Worm (Caenorhabditis elegans) whole organism, L1 larva: ENCODE data around the gene C40C9.4.
A peak's percentile ranks its signal among the peaks of the same experiment; 100 is the strongest.

Experiments used
- C04F5.9 ChIP-seq: sonication (generic microtip); optimal IDR thresholded peaks from 2 replicates; lab custom pipeline; 2016; ENCODE audit warnings: missing genetic modification characterization, missing compliant biosample characterization
- C16A3.4 ChIP-seq: fragments of 150-350 bp; optimal IDR thresholded peaks from 2 replicates; lab custom pipeline; 2014; ENCODE audit warnings: missing biosample characterization, missing genetic modification characterization
- C34B4.2 ChIP-seq: sonication (generic microtip); optimal IDR thresholded peaks from 2 replicates; lab custom pipeline; 2017; ENCODE audit warnings: mild to moderate bottlenecking, missing genetic modification characterization, missing compliant biosample characterization
- F16B12.6 ChIP-seq: fragments of 150-350 bp; optimal IDR thresholded peaks from 2 replicates; lab custom pipeline; 2014; ENCODE audit warnings: missing biosample characterization, missing genetic modification characterization
- alr-1 ChIP-seq: fragments of 200-800 bp; sonication (Bioruptor generic); optimal IDR thresholded peaks from 2 replicates; lab custom pipeline; 2018; ENCODE audit warnings: borderline replicate concordance, mild to moderate bottlenecking, missing genetic modification characterization, missing compliant biosample characterization
- ama-1 ChIP-seq: fragments of 150-350 bp; optimal IDR thresholded peaks from 2 replicates; lab custom pipeline; 2014
- blmp-1 ChIP-seq: fragments of 150-350 bp; optimal IDR thresholded peaks from 2 replicates; lab custom pipeline; 2014; ENCODE audit warnings: missing biosample characterization, missing genetic modification characterization
- ceh-8 ChIP-seq: fragments of 200-800 bp; sonication (Bioruptor generic); optimal IDR thresholded peaks from 2 replicates; lab custom pipeline; 2018; ENCODE audit warnings: mild to moderate bottlenecking, missing genetic modification characterization, moderate library complexity, missing compliant biosample characterization
- ceh-90 ChIP-seq: sonication (generic microtip); optimal IDR thresholded peaks from 2 replicates; lab custom pipeline; 2016; ENCODE audit warnings: missing genetic modification characterization, missing compliant biosample characterization
- dsc-1 ChIP-seq: sonication (generic microtip); optimal IDR thresholded peaks from 2 replicates; lab custom pipeline; 2016; ENCODE audit warnings: mild to moderate bottlenecking, missing genetic modification characterization, missing compliant biosample characterization
- efl-1 ChIP-seq, 4 experiments: fragments of 150-350 bp; optimal IDR thresholded peaks in 3 of 4; peaks in 1 of 4; 1 replicate in 1 of 4; 2 replicates in 3 of 4; lab custom pipeline; 2014; ENCODE audit warnings: missing biosample characterization in 2 of 4, missing genetic modification characterization in 2 of 4, missing genetic modification reagents in 2 of 4
- egl-27 ChIP-seq, 2 experiments: fragments of 150-350 bp in 1 of 2; sonication (generic microtip); optimal IDR thresholded peaks; 3 replicates each; lab custom pipeline; 2017 to 2018; ENCODE audit warnings: missing biosample characterization in 2 of 2, missing genetic modification characterization in 2 of 2, missing genetic modification reagents in 2 of 2
- elt-2 ChIP-seq: sonication (generic microtip); optimal IDR thresholded peaks from 2 replicates; lab custom pipeline; 2016; ENCODE audit warnings: missing genetic modification characterization, mild to moderate bottlenecking, inconsistent platforms, missing compliant biosample characterization, missing genetic modification reagents
- elt-3 ChIP-seq, 6 experiments: fragments of 150-350 bp in 1 of 6; sonication (generic microtip); optimal IDR thresholded peaks; 2 replicates each; lab custom pipeline; 2017 to 2018; ENCODE audit warnings: missing biosample characterization in 6 of 6, missing genetic modification characterization in 6 of 6, inconsistent platforms in 1 of 6
- fkh-10 ChIP-seq: sonication (generic microtip); optimal IDR thresholded peaks from 2 replicates; lab custom pipeline; 2017; ENCODE audit warnings: missing biosample characterization, missing genetic modification reagents, missing genetic modification characterization
- fos-1 ChIP-seq: fragments of 150-350 bp; optimal IDR thresholded peaks from 2 replicates; lab custom pipeline; 2014; ENCODE audit warnings: missing biosample characterization, missing genetic modification characterization
- hlh-17 ChIP-seq: fragments of 200-800 bp; sonication (Bioruptor generic); optimal IDR thresholded peaks from 2 replicates; lab custom pipeline; 2018; ENCODE audit warnings: missing genetic modification characterization, mild to moderate bottlenecking, missing compliant biosample characterization, moderate library complexity, borderline replicate concordance
- irx-1 ChIP-seq: sonication (generic microtip); optimal IDR thresholded peaks from 2 replicates; lab custom pipeline; 2016; ENCODE audit warnings: missing genetic modification characterization, missing compliant biosample characterization
- isw-1 ChIP-seq: fragments of 200-800 bp; sonication (Bioruptor generic); IDR thresholded peaks from 2 replicates; pipeline ENCODE4 v1.3.6; 2022; ENCODE audit warnings: missing genetic modification characterization, missing compliant biosample characterization
- jun-1 ChIP-seq: fragments of 150-350 bp; optimal IDR thresholded peaks from 2 replicates; lab custom pipeline; 2014; ENCODE audit warnings: missing biosample characterization, missing genetic modification reagents, missing genetic modification characterization
- lin-13 ChIP-seq: fragments of 150-350 bp; optimal IDR thresholded peaks from 2 replicates; lab custom pipeline; 2014; ENCODE audit warnings: missing biosample characterization, missing genetic modification reagents, missing genetic modification characterization
- lin-14 ChIP-seq: fragments of 200-800 bp; sonication (Bioruptor generic); optimal IDR thresholded peaks from 2 replicates; lab custom pipeline; 2018; ENCODE audit warnings: mild to moderate bottlenecking, missing genetic modification characterization, moderate library complexity, missing compliant biosample characterization
- lir-3 ChIP-seq: sonication (generic microtip); optimal IDR thresholded peaks from 2 replicates; lab custom pipeline; 2016; ENCODE audit warnings: mild to moderate bottlenecking, missing genetic modification characterization, moderate library complexity, missing compliant biosample characterization; ENCODE audit not compliant: poor library complexity
- lsy-2 ChIP-seq, 2 experiments: fragments of 150-350 bp; optimal IDR thresholded peaks; 2 replicates each; lab custom pipeline; 2014; ENCODE audit warnings: missing biosample characterization in 2 of 2, missing genetic modification characterization in 2 of 2
- mab-9 ChIP-seq: fragments of 200-800 bp; sonication (Bioruptor generic); IDR thresholded peaks from 2 replicates; pipeline ENCODE4 v1.3.6; 2022; ENCODE audit warnings: missing genetic modification reagents, missing genetic modification characterization, missing compliant biosample characterization
- mef-2 ChIP-seq: fragments of 150-350 bp; optimal IDR thresholded peaks from 2 replicates; lab custom pipeline; 2014; ENCODE audit warnings: missing biosample characterization, missing genetic modification characterization
- mep-1 ChIP-seq: fragments of 150-350 bp; optimal IDR thresholded peaks from 2 replicates; lab custom pipeline; 2014; ENCODE audit warnings: missing biosample characterization, missing genetic modification characterization
- nhr-11 ChIP-seq: fragments of 150-350 bp; optimal IDR thresholded peaks from 2 replicates; lab custom pipeline; 2014; ENCODE audit warnings: missing biosample characterization, missing genetic modification characterization
- nhr-12 ChIP-seq: sonication (generic microtip); optimal IDR thresholded peaks from 2 replicates; lab custom pipeline; 2017; ENCODE audit warnings: missing biosample characterization, missing genetic modification characterization
- nhr-19 ChIP-seq: fragments of 200-800 bp; sonication (Bioruptor generic); conservative IDR thresholded peaks from 2 replicates; pipeline ENCODE4 v1.3.6; 2022; ENCODE audit warnings: missing genetic modification characterization, missing compliant biosample characterization
- nhr-237 ChIP-seq: fragments of 150-350 bp; optimal IDR thresholded peaks from 2 replicates; lab custom pipeline; 2014; ENCODE audit warnings: missing biosample characterization, missing genetic modification characterization
- nhr-28 ChIP-seq: fragments of 150-350 bp; optimal IDR thresholded peaks from 2 replicates; lab custom pipeline; 2014; ENCODE audit warnings: missing biosample characterization, missing genetic modification characterization
- nhr-71 ChIP-seq: sonication (generic microtip); optimal IDR thresholded peaks from 2 replicates; lab custom pipeline; 2016; ENCODE audit warnings: mild to moderate bottlenecking, missing genetic modification characterization, moderate library complexity, missing compliant biosample characterization
- nhr-76 ChIP-seq: sonication (generic microtip); optimal IDR thresholded peaks from 2 replicates; lab custom pipeline; 2017; ENCODE audit warnings: missing biosample characterization, missing genetic modification characterization
- nhr-77 ChIP-seq: fragments of 150-350 bp; optimal IDR thresholded peaks from 2 replicates; lab custom pipeline; 2014; ENCODE audit warnings: missing biosample characterization, missing genetic modification characterization
- nhr-84 ChIP-seq: sonication (generic microtip); optimal IDR thresholded peaks from 2 replicates; lab custom pipeline; 2017; ENCODE audit warnings: missing biosample characterization, missing genetic modification characterization
- nhr-85 ChIP-seq: sonication (generic microtip); peaks from one replicate; lab custom pipeline; 2016; ENCODE audit warnings: missing genetic modification characterization, inconsistent platforms, missing compliant biosample characterization
- nhr-90 ChIP-seq: sonication (generic microtip); optimal IDR thresholded peaks from 2 replicates; lab custom pipeline; 2016; ENCODE audit warnings: mild to moderate bottlenecking, missing genetic modification characterization, missing compliant biosample characterization; ENCODE audit not compliant: poor library complexity
- pqm-1 ChIP-seq: sonication (generic microtip); optimal IDR thresholded peaks from 3 replicates; lab custom pipeline; 2017; ENCODE audit warnings: missing biosample characterization, missing genetic modification characterization
- rnt-1 ChIP-seq: sonication (generic microtip); optimal IDR thresholded peaks from 2 replicates; lab custom pipeline; 2016; ENCODE audit warnings: mild to moderate bottlenecking, missing genetic modification characterization, moderate library complexity, missing compliant biosample characterization
- skn-1 ChIP-seq: fragments of 150-350 bp; optimal IDR thresholded peaks from 2 replicates; lab custom pipeline; 2014; ENCODE audit warnings: missing biosample characterization, missing genetic modification characterization
- snpc-4 ChIP-seq: fragments of 150-350 bp; optimal IDR thresholded peaks from 2 replicates; lab custom pipeline; 2014; ENCODE audit warnings: missing biosample characterization, missing genetic modification characterization
- snu-23 ChIP-seq: sonication (generic microtip); optimal IDR thresholded peaks from 2 replicates; lab custom pipeline; 2016; ENCODE audit warnings: missing genetic modification characterization, missing compliant biosample characterization
- sox-4 ChIP-seq: sonication (generic microtip); optimal IDR thresholded peaks from 2 replicates; lab custom pipeline; 2016; ENCODE audit warnings: missing genetic modification characterization, missing compliant biosample characterization
- sup-37 ChIP-seq: fragments of 200-800 bp; sonication (Bioruptor generic); optimal IDR thresholded peaks from 2 replicates; lab custom pipeline; 2018; ENCODE audit warnings: mild to moderate bottlenecking, missing genetic modification characterization, missing compliant biosample characterization
- unc-30 ChIP-seq: sonication (generic microtip); optimal IDR thresholded peaks from 2 replicates; lab custom pipeline; 2017; ENCODE audit warnings: missing biosample characterization, missing genetic modification characterization
- vab-15 ChIP-seq: sonication (generic microtip); optimal IDR thresholded peaks from 2 replicates; lab custom pipeline; 2017; ENCODE audit warnings: missing genotype, mild to moderate bottlenecking, missing genetic modification characterization, missing compliant biosample characterization
- xbp-1 ChIP-seq: sonication (generic microtip); optimal IDR thresholded peaks from 2 replicates; lab custom pipeline; 2016; ENCODE audit warnings: missing genetic modification characterization, missing compliant biosample characterization
- zag-1 ChIP-seq: fragments of 150-350 bp; optimal IDR thresholded peaks from 2 replicates; lab custom pipeline; 2014; ENCODE audit warnings: missing biosample characterization, missing genetic modification characterization
- ztf-11 ChIP-seq, 2 experiments: sonication (generic microtip); optimal IDR thresholded peaks; 2 replicates each; lab custom pipeline; 2016 to 2017; ENCODE audit warnings: missing genetic modification characterization in 2 of 2, missing biosample characterization in 1 of 2, missing compliant biosample characterization in 1 of 2
- ztf-4 ChIP-seq: fragments of 150-350 bp; optimal IDR thresholded peaks from 2 replicates; lab custom pipeline; 2014; ENCODE audit warnings: missing biosample characterization, missing genetic modification characterization

Gene C40C9.4

DNA sequence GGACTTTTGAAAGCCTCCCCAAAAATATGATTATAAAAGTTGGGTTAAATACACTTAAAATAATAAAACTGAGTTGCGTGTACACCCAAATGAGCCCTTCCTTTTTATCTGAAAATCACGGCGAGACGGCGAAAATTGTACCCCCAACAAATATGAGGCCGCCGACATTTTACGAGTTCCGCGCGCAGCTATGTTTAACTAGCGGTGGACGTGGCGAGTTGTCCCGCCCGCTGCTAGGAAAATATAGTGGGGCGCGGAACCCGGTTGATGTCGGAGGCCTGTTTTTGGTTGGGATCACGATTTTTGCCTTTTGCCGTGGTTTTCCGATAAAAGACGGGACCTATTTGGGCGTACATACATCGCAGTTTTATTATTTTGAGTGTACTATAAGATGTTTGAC is 17.9 kb upstream of the C40C9.4 start:
- TF ChIP-seq snpc-4 (tag; lab: Kevin White, UChicago) (peak; percentile 82), pqm-1 (tag; lab: Kevin White, UChicago) (no peak)

DNA sequence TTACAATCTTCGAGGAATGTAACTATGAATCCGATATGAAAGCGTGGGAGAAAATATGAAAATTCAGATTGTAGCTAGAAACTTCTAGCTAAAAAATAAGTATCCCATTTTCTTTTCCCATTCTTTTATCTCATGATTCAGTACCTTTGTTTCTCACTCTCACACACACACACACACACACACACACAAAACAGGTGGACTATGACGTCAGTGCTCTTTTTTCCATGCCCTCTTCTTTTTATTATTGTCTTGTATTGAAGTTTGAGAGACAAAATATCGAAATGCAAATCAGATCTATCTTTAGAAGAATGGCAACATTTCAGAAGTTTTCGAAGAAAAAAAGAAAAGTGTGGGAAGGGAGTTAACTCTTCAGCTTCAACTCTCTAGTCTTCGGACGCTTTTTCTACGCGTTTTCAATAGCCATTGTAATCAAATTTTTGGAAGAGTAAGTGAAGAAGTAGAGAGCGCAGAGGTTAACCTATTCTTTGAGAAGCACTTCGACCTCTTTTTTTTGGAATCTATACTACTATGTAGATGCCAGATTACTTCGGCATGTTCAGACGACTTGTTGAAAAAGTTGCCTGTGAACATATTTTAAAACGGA is 16.9 kb upstream of the C40C9.4 start:
- TF ChIP-seq nhr-71 (tag; lab: Kevin White, UChicago): peak; percentile 52
- no peak for TF ChIP-seq ztf-11 (tag; optimal IDR thresholded peaks at IDR 0.05; lab: Kevin White, UChicago)
- TF ChIP-seq mab-9 (GFP tag; lab: Robert Waterston, UW): no peak
- no peak for TF ChIP-seq vab-15 (tag; lab: Kevin White, UChicago)
- TF ChIP-seq sup-37 (GFP tag; lab: Kevin White, UChicago): no peak
- peak; percentile 56 for TF ChIP-seq rnt-1
- TF ChIP-seq mep-1 (tag; lab: Kevin White, UChicago): no peak
- TF ChIP-seq efl-1 (optimal IDR thresholded peaks at IDR 0.05; lab: Kevin White, UChicago): no peak
- no peak for TF ChIP-seq efl-1 (GFP tag; optimal IDR thresholded peaks at IDR 0.05 in 1 of 2; lab: Kevin White, UChicago)
- TF ChIP-seq zag-1: no peak
- no peak for TF ChIP-seq C34B4.2 (tag; lab: Kevin White, UChicago)
- TF ChIP-seq lin-13 (GFP tag; lab: Kevin White, UChicago): no peak
- no peak for TF ChIP-seq nhr-237
- TF ChIP-seq mef-2: no peak
- TF ChIP-seq blmp-1: no peak
- TF ChIP-seq nhr-12 (tag; lab: Kevin White, UChicago): no peak
- no peak for TF ChIP-seq isw-1 (GFP tag; lab: Robert Waterston, UW)
- TF ChIP-seq unc-30: no peak
- TF ChIP-seq elt-3 (tag; optimal IDR thresholded peaks at IDR 0.05; lab: Kevin White, UChicago): no peak
- TF ChIP-seq irx-1: no peak
- TF ChIP-seq lir-3 (tag; lab: Kevin White, UChicago): no peak
- TF ChIP-seq snpc-4 (tag; lab: Kevin White, UChicago): no peak
- peak; percentile 61 for TF ChIP-seq lin-14 (GFP tag; lab: Kevin White, UChicago)
- TF ChIP-seq jun-1 (tag; lab: Kevin White, UChicago): no peak
- peak; percentile 65 for TF ChIP-seq fkh-10
- TF ChIP-seq nhr-84 (tag; lab: Kevin White, UChicago): no peak
- TF ChIP-seq egl-27 (tag; optimal IDR thresholded peaks at IDR 0.05; lab: Kevin White, UChicago): no peak
- no peak for TF ChIP-seq C04F5.9
- no peak for TF ChIP-seq F16B12.6 (tag; lab: Kevin White, UChicago)
- peak; percentile 33; the same call in 1 of the 2 replicates for TF ChIP-seq nhr-19 (GFP tag; lab: Robert Waterston, UW)
- no peak for TF ChIP-seq dsc-1 (tag; lab: Kevin White, UChicago)
- no peak for TF ChIP-seq nhr-90 (tag; lab: Kevin White, UChicago)
- no peak for TF ChIP-seq fos-1 (tag; lab: Kevin White, UChicago)
- TF ChIP-seq nhr-28 (tag; lab: Kevin White, UChicago): no peak
- no peak for TF ChIP-seq xbp-1 (tag; lab: Kevin White, UChicago)
- no peak for TF ChIP-seq ztf-4 (tag; lab: Kevin White, UChicago)
- no peak for TF ChIP-seq elt-2 (tag; lab: Kevin White, UChicago)
- TF ChIP-seq C16A3.4 (tag; lab: Kevin White, UChicago): no peak
- no peak for TF ChIP-seq nhr-11
- TF ChIP-seq ama-1 (lab: Kevin White, UChicago): no peak
- TF ChIP-seq hlh-17 (GFP tag; lab: Kevin White, UChicago): no peak
- no peak for TF ChIP-seq nhr-76 (tag; lab: Kevin White, UChicago)
- TF ChIP-seq alr-1 (tag; lab: Kevin White, UChicago): no peak
- no peak for TF ChIP-seq sox-4 (tag; lab: Kevin White, UChicago)
- TF ChIP-seq ceh-8: no peak
- peak; percentile 2 to 13 for TF ChIP-seq lsy-2 (tag; optimal IDR thresholded peaks at IDR 0.05; lab: Kevin White, UChicago)
- TF ChIP-seq skn-1 (tag; lab: Kevin White, UChicago): no peak
- peak; percentile 13 for TF ChIP-seq snu-23
- no peak for TF ChIP-seq ceh-90 (tag; lab: Kevin White, UChicago)
- no peak for TF ChIP-seq nhr-77 (tag; lab: Kevin White, UChicago)
- TF ChIP-seq nhr-85 (tag; lab: Kevin White, UChicago): no peak
